Worm (Caenorhabditis elegans): ENCODE results near the gene F16H6.7.
"Not testable (repeated sequence)": the region's sequence is repeated elsewhere in the genome, so short reads cannot be mapped to it uniquely, and the experiment has no call there.

Gene F16H6.7

ce11 chrV:18224353-18224752 is 15.4 kb upstream of the F16H6.7 start, which contains the start of gene F16H6.10:
Gene F16H6.10, minus strand, starts transcription at chrV:18224453.
- TF ChIP-seq ceh-2 (tag; optimal IDR thresholded peaks at IDR 0.05) (no peak), fax-1 (tag; optimal IDR thresholded peaks at IDR 0.05) (no peak), ceh-30 (tag; optimal IDR thresholded peaks at IDR 0.05) (no peak), lim-6 (tag; optimal IDR thresholded peaks at IDR 0.05) (no peak), unc-86 (tag; optimal IDR thresholded peaks at IDR 0.05) (no peak), madf-2 (tag; optimal IDR thresholded peaks at IDR 0.05) (no peak), elt-2 (tag; optimal IDR thresholded peaks at IDR 0.05) (no peak), pha-4 (tag; optimal IDR thresholded peaks at IDR 0.05) (no peak), ceh-22 (tag; optimal IDR thresholded peaks at IDR 0.05) (no peak), F13H6.1 (tag; optimal IDR thresholded peaks at IDR 0.05) (no peak), unc-3 (GFP tag; conservative IDR thresholded peaks at IDR 0.05) (no peak), unc-3 (tag; optimal IDR thresholded peaks at IDR 0.05) (no peak), nfya-1 (tag; optimal IDR thresholded peaks at IDR 0.05) (no peak), ceh-19 (GFP tag; optimal IDR thresholded peaks at IDR 0.05) (no peak), lin-11 (tag; optimal IDR thresholded peaks at IDR 0.05) (no peak), nhr-232 (tag; optimal IDR thresholded peaks at IDR 0.05) (no peak), syd-9 (tag; optimal IDR thresholded peaks at IDR 0.05) (no peak), K02D7.2 (tag; optimal IDR thresholded peaks at IDR 0.05) (no peak), hlh-13 (GFP tag; optimal IDR thresholded peaks at IDR 0.05) (no peak), ets-4 (tag; optimal IDR thresholded peaks at IDR 0.05) (no peak), rnt-1 (tag; optimal IDR thresholded peaks at IDR 0.05) (no peak)

ce11 chrV:18216784-18217183 is 7.8 kb upstream of the F16H6.7 start, which contains the start of gene F16H6.9:
Gene F16H6.9, plus strand, starts transcription at chrV:18217084.
- not testable (repeated sequence) for TF ChIP-seq ceh-19 (GFP tag; optimal IDR thresholded peaks at IDR 0.05); hlh-15 (tag; optimal IDR thresholded peaks at IDR 0.05); ceh-2 (tag; optimal IDR thresholded peaks at IDR 0.05)

- TF ChIP-seq nfya-1, ceh-48, elt-4 (tag; optimal IDR thresholded peaks at IDR 0.05): not testable (repeated sequence)
Observed at ce11 chrV:18216175-18216574, 7.2 kb upstream of the F16H6.7 start, which contains the start of gene F16H6.8. Gene F16H6.8, minus strand, starts transcription at chrV:18216275.

ce11 chrV:18212848-18213247 is 3.9 kb upstream of the F16H6.7 start:
- TF ChIP-seq F13H6.1 (tag; optimal IDR thresholded peaks at IDR 0.05) (no peak), nhr-232 (tag; optimal IDR thresholded peaks at IDR 0.05) (no peak), sox-2 (GFP tag; IDR thresholded peaks at IDR 0.05) (no peak)

ce11 chrV:18198421-18198820 is 10.6 kb downstream of the F16H6.7 start, which contains the start of gene F16H6.4:
Gene F16H6.4, plus strand, starts transcription at chrV:18198721.
- TF ChIP-seq syd-9 (tag; optimal IDR thresholded peaks at IDR 0.05) (no peak), C08G9.2 (tag; optimal IDR thresholded peaks at IDR 0.05) (no peak), mec-3 (tag; optimal IDR thresholded peaks at IDR 0.05; ENCODE audit: borderline replicate concordance) (no peak), ceh-2 (tag; optimal IDR thresholded peaks at IDR 0.05) (no peak), unc-55 (GFP tag; optimal IDR thresholded peaks at IDR 0.05) (no peak), madf-2 (tag; optimal IDR thresholded peaks at IDR 0.05) (no peak), ceh-31 (tag; optimal IDR thresholded peaks at IDR 0.05) (no peak), che-1 (tag; optimal IDR thresholded peaks at IDR 0.05) (no peak), ceh-34 (tag; optimal IDR thresholded peaks at IDR 0.05) (no peak), ahr-1 (tag; optimal IDR thresholded peaks at IDR 0.05) (no peak), ceh-18 (tag; optimal IDR thresholded peaks at IDR 0.05) (no peak), sox-4 (tag; optimal IDR thresholded peaks at IDR 0.05) (no peak), ceh-6 (GFP tag; optimal IDR thresholded peaks at IDR 0.05) (no peak), tbx-2 (tag; optimal IDR thresholded peaks at IDR 0.05) (no peak), hlh-8 (tag; optimal IDR thresholded peaks at IDR 0.05) (no peak), odd-2 (tag; optimal IDR thresholded peaks at IDR 0.05) (no peak), ceh-22 (tag; optimal IDR thresholded peaks at IDR 0.05) (no peak), T23F11.4 (GFP tag; optimal IDR thresholded peaks at IDR 0.05) (no peak), fkh-6 (tag; optimal IDR thresholded peaks at IDR 0.05) (no peak), ceh-24 (tag; optimal IDR thresholded peaks at IDR 0.05) (no peak)

Data from whole organism, late embryonic.